Worm (Caenorhabditis elegans) whole organism, early embryonic: ENCODE results near the gene R05D3.9.

Experiments
- B0310.2 ChIP-seq: sonication (generic microtip); optimal IDR thresholded peaks from 2 replicates; lab custom pipeline; 2016; ENCODE audit warnings: mild to moderate bottlenecking, missing genetic modification characterization, missing compliant biosample characterization
- F13C5.2 ChIP-seq: sonication (generic microtip); optimal IDR thresholded peaks from 2 replicates; lab custom pipeline; 2017; ENCODE audit warnings: mild to moderate bottlenecking, missing genetic modification characterization, inconsistent platforms, missing compliant biosample characterization
- aly-1 ChIP-seq: sonication (generic microtip); optimal IDR thresholded peaks from 2 replicates; lab custom pipeline; 2016; ENCODE audit warnings: missing genetic modification characterization, missing compliant biosample characterization
- ama-1 ChIP-seq: fragments of 150-350 bp; optimal IDR thresholded peaks from 2 replicates; lab custom pipeline; 2014
- ceh-36 ChIP-seq: sonication (generic microtip); optimal IDR thresholded peaks from 2 replicates; lab custom pipeline; 2016; ENCODE audit warnings: missing genetic modification characterization, inconsistent platforms, missing compliant biosample characterization
- ets-7 ChIP-seq: sonication (generic microtip); optimal IDR thresholded peaks from 2 replicates; lab custom pipeline; 2016; ENCODE audit warnings: missing genotype, missing genetic modification characterization, missing compliant biosample characterization
- flt-1 ChIP-seq: fragments of 200-800 bp; sonication (Bioruptor generic); IDR thresholded peaks from 2 replicates; pipeline ENCODE4 v1.3.6; 2022; ENCODE audit warnings: missing genetic modification characterization, missing compliant biosample characterization
- hmbx-1 ChIP-seq: sonication (generic microtip); optimal IDR thresholded peaks from 2 replicates; lab custom pipeline; 2016; ENCODE audit warnings: mild to moderate bottlenecking, missing genetic modification characterization, missing compliant biosample characterization
- hmg-4 ChIP-seq: fragments of 200-800 bp; sonication (Bioruptor generic); optimal IDR thresholded peaks from 2 replicates; lab custom pipeline; 2018; ENCODE audit warnings: mild to moderate bottlenecking, missing genetic modification characterization, missing compliant biosample characterization
- hnd-1 ChIP-seq: sonication (generic microtip); optimal IDR thresholded peaks from 2 replicates; lab custom pipeline; 2016; ENCODE audit warnings: missing genetic modification characterization, missing compliant biosample characterization
- scrt-1 ChIP-seq: fragments of 200-800 bp; sonication (Bioruptor generic); IDR thresholded peaks from 2 replicates; pipeline ENCODE4 v1.3.6; 2022; ENCODE audit warnings: missing genetic modification characterization, missing compliant biosample characterization
- sea-1 ChIP-seq: fragments of 200-800 bp; sonication (Bioruptor generic); conservative IDR thresholded peaks from 2 replicates; pipeline ENCODE4 v1.3.6; 2022; ENCODE audit warnings: missing genetic modification characterization, missing compliant biosample characterization
- tbx-11 ChIP-seq: fragments of 200-800 bp; sonication (Bioruptor generic); IDR thresholded peaks from 2 replicates; pipeline ENCODE4 v1.3.6; 2022; ENCODE audit warnings: missing genetic modification characterization, missing compliant biosample characterization
- tbx-37 ChIP-seq: fragments of 200-800 bp; sonication (Bioruptor generic); conservative IDR thresholded peaks from 2 replicates; pipeline ENCODE4 v1.3.6; 2022; ENCODE audit warnings: missing genetic modification reagents, missing genetic modification characterization, missing compliant biosample characterization

DNA sequence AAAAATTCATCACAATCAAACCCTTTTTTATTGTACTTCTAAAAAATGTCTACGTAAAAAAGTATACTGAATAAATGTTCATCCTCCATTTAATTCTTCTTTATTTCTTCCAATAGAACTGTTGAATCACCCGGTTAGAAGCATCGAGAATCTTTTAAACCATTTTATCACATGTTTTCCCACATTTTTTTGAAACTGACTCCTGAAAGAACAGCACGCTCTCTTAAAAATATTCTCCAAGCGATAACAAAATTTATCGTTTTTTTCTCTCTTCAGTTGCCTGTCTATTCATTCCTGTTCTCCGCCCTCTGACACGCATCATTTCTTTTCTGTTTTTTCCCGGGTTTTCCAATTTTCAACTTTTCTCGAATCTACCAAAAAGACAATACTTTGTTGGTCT lies 44.1 kb downstream of the R05D3.9 start, which contains the start of gene F10E9.12:
- TF ChIP-seq ama-1, result no peak
- no peak for TF ChIP-seq flt-1 (GFP tag; lab: Robert Waterston, UW)
- no peak for TF ChIP-seq scrt-1 (GFP tag; lab: Robert Waterston, UW)
- TF ChIP-seq tbx-11 (GFP tag; lab: Robert Waterston, UW), result no peak
- no peak for TF ChIP-seq ets-7 (tag; lab: Kevin White, UChicago)
- TF ChIP-seq hmbx-1 (tag; lab: Kevin White, UChicago), result no peak
- TF ChIP-seq sea-1 (GFP tag; lab: Robert Waterston, UW), result no peak
- no peak for TF ChIP-seq hnd-1 (tag; lab: Kevin White, UChicago)
- no peak for TF ChIP-seq F13C5.2 (tag; lab: Kevin White, UChicago)
- no peak for TF ChIP-seq aly-1 (tag; lab: Kevin White, UChicago)
- no peak for TF ChIP-seq tbx-37 (GFP tag; lab: Robert Waterston, UW)
- TF ChIP-seq hmg-4 (GFP tag; lab: Kevin White, UChicago), result no peak
- no peak for TF ChIP-seq ceh-36
- TF ChIP-seq B0310.2 (tag; lab: Kevin White, UChicago), result no peak
